Fruit fly (Drosophila melanogaster): ENCODE measurements around the gene Hibch.
A peak's percentile ranks its signal among the peaks of the same experiment; 100 is the strongest.

The Hibch gene

DNA sequence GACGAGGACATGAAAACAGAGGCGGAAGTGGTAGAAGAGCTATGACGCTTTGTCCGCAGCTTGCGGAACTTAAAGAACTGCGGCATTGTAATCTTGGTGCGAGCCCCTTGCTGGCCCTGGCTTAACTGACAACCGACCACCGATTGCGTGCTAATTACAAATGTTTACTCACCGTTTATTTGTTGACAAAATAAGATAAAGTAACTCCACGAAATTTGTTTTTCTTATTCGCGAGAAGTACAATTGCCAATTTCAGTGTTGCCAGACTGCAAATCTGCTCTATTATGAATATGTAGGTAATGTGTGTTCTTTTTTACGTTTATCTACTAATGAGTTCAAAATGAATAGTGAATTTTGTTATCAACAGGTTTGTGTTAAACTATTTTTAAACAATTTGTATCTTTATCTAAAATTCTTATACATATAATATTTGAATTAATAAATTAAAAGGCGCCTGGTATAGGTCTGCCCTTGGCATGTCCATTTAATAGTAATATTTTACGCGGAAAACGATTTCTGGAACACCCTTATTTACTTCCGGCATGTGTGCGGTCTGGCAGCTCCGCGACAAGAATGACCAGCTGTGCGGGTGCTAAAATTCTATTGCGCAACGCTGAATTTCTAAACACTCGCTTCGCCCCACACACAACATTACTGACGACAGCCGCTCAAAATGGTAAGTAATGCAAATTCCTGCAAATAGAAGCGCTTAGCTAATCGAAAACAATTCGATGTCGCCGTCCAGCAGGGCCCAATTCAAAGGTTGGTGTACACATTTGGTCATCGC is at the start of gene Hibch, which contains the start of gene Atg4b (continued):
- peak; percentile 91 for TF ChIP-seq CG34422 (GFP tag; IDR thresholded peaks at IDR 0.05)
- peak in 1 of 2 experiments; percentile 70 for TF ChIP-seq insv (GFP tag; optimal IDR thresholded peaks at IDR 0.05)
- peak; percentile 82 for TF ChIP-seq CG34376 (GFP tag; optimal IDR thresholded peaks at IDR 0.05)
- TF ChIP-seq h (optimal IDR thresholded peaks at IDR 0.05): no peak
- TF ChIP-seq crc (GFP tag; optimal IDR thresholded peaks at IDR 0.05): no peak
- TF ChIP-seq CG12942 (GFP tag; optimal IDR thresholded peaks at IDR 0.05): peak; percentile 74
- peak; percentile 68 for TF ChIP-seq CG7357 (GFP tag; IDR thresholded peaks at IDR 0.05)
- TF ChIP-seq Dfd (GFP tag; optimal IDR thresholded peaks at IDR 0.05): no peak
- TF ChIP-seq CG8765 (GFP tag; IDR thresholded peaks at IDR 0.05): peak; percentile 59; the same call in 1 of the 2 replicates
- TF ChIP-seq CG8388 (GFP tag; optimal IDR thresholded peaks at IDR 0.05): peak; percentile 76
- peak; percentile 53; the same call in 1 of the 2 replicates for TF ChIP-seq ap (GFP tag; IDR thresholded peaks at IDR 0.05)
- peak; percentile 58; the same call in 1 of the 2 replicates for TF ChIP-seq ato (GFP tag; IDR thresholded peaks at IDR 0.05; ENCODE audit: partially characterized antibody)
- TF ChIP-seq sd (tag; optimal IDR thresholded peaks at IDR 0.05): no peak
- TF ChIP-seq CG32772 (GFP tag; IDR thresholded peaks at IDR 0.05): peak; percentile 62
- TF ChIP-seq CG10959 (GFP tag; IDR thresholded peaks at IDR 0.05): peak; percentile 65
- TF ChIP-seq Sry-β (GFP tag; optimal IDR thresholded peaks at IDR 0.05): peak; percentile 48
- no peak for TF ChIP-seq CG7271 (tag; optimal IDR thresholded peaks at IDR 0.05)
- peak; percentile 85 for TF ChIP-seq phol (tag; optimal IDR thresholded peaks at IDR 0.05)
- TF ChIP-seq CG16779 (GFP tag; IDR thresholded peaks at IDR 0.05): 0 out of 2 replicates have a peak, but pooled peaks have one; percentile 27
- TF ChIP-seq chif (GFP tag; optimal IDR thresholded peaks at IDR 0.05): no peak
- TF ChIP-seq CG8478 (optimal IDR thresholded peaks at IDR 0.05): peak; percentile 77
- peak; percentile 85 for TF ChIP-seq CG15269 (tag; optimal IDR thresholded peaks at IDR 0.05)
- TF ChIP-seq CG30020 (tag; optimal IDR thresholded peaks at IDR 0.05): peak; percentile 79
- TF ChIP-seq D19B (GFP tag; optimal IDR thresholded peaks at IDR 0.05): peak; percentile 78
- peak; percentile 43 for TF ChIP-seq Lhr (GFP tag; optimal IDR thresholded peaks at IDR 0.05)
- peak; percentile 3 for TF ChIP-seq sens (GFP tag)
- peak; percentile 83 for TF ChIP-seq CG17359 (tag; optimal IDR thresholded peaks at IDR 0.05)
- no peak; the same call in 1 of the 2 replicates for TF ChIP-seq Poxn (GFP tag; IDR thresholded peaks at IDR 0.05)
- TF ChIP-seq gem (tag; optimal IDR thresholded peaks at IDR 0.05): peak; percentile 92
- TF ChIP-seq E2f2 (GFP tag; IDR thresholded peaks at IDR 0.05): peak; percentile 60
- peak; percentile 91 for TF ChIP-seq slbo (GFP tag; IDR thresholded peaks at IDR 0.05)
- peak; percentile 79 for TF ChIP-seq Chrac-16 (GFP tag; optimal IDR thresholded peaks at IDR 0.05)
- peak; percentile 89 for TF ChIP-seq Ets65A (GFP tag)
- TF ChIP-seq bbx (GFP tag; IDR thresholded peaks at IDR 0.05; ENCODE audit: partially characterized antibody): peak; percentile 39; the same call in 1 of the 2 replicates
- TF ChIP-seq CG4282 (GFP tag; optimal IDR thresholded peaks at IDR 0.05): no peak
- TF ChIP-seq pnt (GFP tag; optimal IDR thresholded peaks at IDR 0.05): peak; percentile 41
- no peak for TF ChIP-seq Atf3 (GFP tag; optimal IDR thresholded peaks at IDR 0.05)
- peak; percentile 62 for TF ChIP-seq Six4 (GFP tag; optimal IDR thresholded peaks at IDR 0.05)
- TF ChIP-seq CG4360 (GFP tag; IDR thresholded peaks at IDR 0.05): no peak
- no peak for TF ChIP-seq Neu2 (GFP tag; optimal IDR thresholded peaks at IDR 0.05; ENCODE audit: borderline replicate concordance)
- no peak for TF ChIP-seq unc-4 (GFP tag; IDR thresholded peaks at IDR 0.05; ENCODE audit: partially characterized antibody)
- peak; percentile 45; the same call in 1 of the 3 replicates for TF ChIP-seq jigr1 (GFP tag; IDR thresholded peaks at IDR 0.05)
- TF ChIP-seq fd3F (GFP tag; optimal IDR thresholded peaks at IDR 0.05): peak; percentile 79
- TF ChIP-seq az2 (GFP tag; optimal IDR thresholded peaks at IDR 0.05): peak; percentile 82
- no peak for TF ChIP-seq oc (tag; optimal IDR thresholded peaks at IDR 0.05)
- TF ChIP-seq Eip74EF (GFP tag; optimal IDR thresholded peaks at IDR 0.05): no peak
- TF ChIP-seq Hsf (GFP tag; optimal IDR thresholded peaks at IDR 0.05): peak; percentile 58
- no peak for TF ChIP-seq tio (GFP tag; optimal IDR thresholded peaks at IDR 0.05)
- TF ChIP-seq gro (GFP tag; optimal IDR thresholded peaks at IDR 0.05): no peak
- peak; percentile 77 for TF ChIP-seq CG2120 (GFP tag; optimal IDR thresholded peaks at IDR 0.05)
